Worm (Caenorhabditis elegans): ENCODE results near the gene W06H8.2.

Gene W06H8.2

DNA sequence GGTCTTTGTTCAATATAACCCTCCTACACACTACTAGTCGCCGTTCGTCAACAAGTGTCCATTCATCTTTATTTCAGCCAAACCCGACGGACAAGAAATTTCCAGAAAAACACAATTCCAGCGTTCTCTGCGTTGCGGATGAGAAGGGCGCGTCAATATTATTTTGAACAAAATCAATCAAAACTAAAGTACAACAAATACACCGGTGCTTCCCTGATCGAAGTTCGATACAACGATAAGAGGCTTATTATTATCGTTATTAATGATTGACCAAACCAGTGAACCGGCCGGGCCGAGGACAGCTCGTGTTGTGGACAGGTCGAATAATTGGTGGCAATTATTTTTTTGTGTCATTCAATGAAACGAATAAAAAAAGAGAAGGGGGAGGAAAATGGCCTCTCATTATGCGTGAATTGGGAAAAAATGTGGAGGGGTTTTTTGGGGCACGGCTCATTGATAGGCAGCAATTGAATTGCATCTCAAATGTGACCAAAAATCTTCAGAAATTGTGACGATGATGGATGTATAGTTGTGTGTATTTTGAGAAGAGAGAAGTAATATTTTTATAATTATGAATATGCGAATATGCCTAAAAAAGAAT is 24.2 kb downstream of the W06H8.2 start:
- TF ChIP-seq sea-2 (GFP tag; IDR thresholded peaks at IDR 0.05) (no peak), C17E4.6 (GFP tag; IDR thresholded peaks at IDR 0.05) (no peak), mxl-1 (tag; optimal IDR thresholded peaks at IDR 0.05) (no peak), mcd-1 (GFP tag; IDR thresholded peaks at IDR 0.05) (no peak), tlf-1 (GFP tag; optimal IDR thresholded peaks at IDR 0.05) (peak; percentile 19), B0336.3 (GFP tag; IDR thresholded peaks at IDR 0.05) (0 out of 2 replicates have a peak, but pooled peaks have one; percentile 26), cebp-1 (GFP tag; IDR thresholded peaks at IDR 0.05) (no peak), cebp-1 (tag; optimal IDR thresholded peaks at IDR 0.05) (peak; percentile 21), ekl-4 (GFP tag; IDR thresholded peaks at IDR 0.05) (no peak), attf-5 (GFP tag; optimal IDR thresholded peaks at IDR 0.05) (peak; percentile 16), mes-4 (tag; optimal IDR thresholded peaks at IDR 0.05) (no peak), nhr-80 (tag; optimal IDR thresholded peaks at IDR 0.05) (peak; percentile 89), efl-1 (GFP tag; optimal IDR thresholded peaks at IDR 0.05) (no peak), F49E8.2 (tag; optimal IDR thresholded peaks at IDR 0.05; ENCODE audit: insufficient read depth) (no peak), hmg-20 (GFP tag; IDR thresholded peaks at IDR 0.05) (no peak), D2030.7 (GFP tag; IDR thresholded peaks at IDR 0.05) (no peak), attf-3 (GFP tag; conservative IDR thresholded peaks at IDR 0.05) (no peak), ztf-22 (GFP tag; optimal IDR thresholded peaks at IDR 0.05) (no peak), aptf-3 (GFP tag; IDR thresholded peaks at IDR 0.05) (no peak), nhr-179 (tag; optimal IDR thresholded peaks at IDR 0.05) (no peak), lin-40 (tag; optimal IDR thresholded peaks at IDR 0.05) (no peak), rec-8 (tag; optimal IDR thresholded peaks at IDR 0.05) (no peak), dox-1 (GFP tag; IDR thresholded peaks at IDR 0.05) (peak; percentile 40; the same call in 1 of the 2 replicates), madf-10 (tag; optimal IDR thresholded peaks at IDR 0.05) (peak; percentile 92), ets-4 (GFP tag; optimal IDR thresholded peaks at IDR 0.05) (peak; percentile 55), hsf-1 (GFP tag; IDR thresholded peaks at IDR 0.05) (no peak), ccch-3 (GFP tag; optimal IDR thresholded peaks at IDR 0.05) (no peak), zfh-2 (GFP tag; conservative IDR thresholded peaks at IDR 0.05) (0 out of 2 replicates have a peak, but pooled peaks have one; percentile 22), ztf-28 (GFP tag; IDR thresholded peaks at IDR 0.05) (no peak), K12H6.12 (tag; optimal IDR thresholded peaks at IDR 0.05) (peak; percentile 27), nfya-1 (tag; optimal IDR thresholded peaks at IDR 0.05; ENCODE audit: borderline replicate concordance, insufficient read depth) (no peak)

DNA sequence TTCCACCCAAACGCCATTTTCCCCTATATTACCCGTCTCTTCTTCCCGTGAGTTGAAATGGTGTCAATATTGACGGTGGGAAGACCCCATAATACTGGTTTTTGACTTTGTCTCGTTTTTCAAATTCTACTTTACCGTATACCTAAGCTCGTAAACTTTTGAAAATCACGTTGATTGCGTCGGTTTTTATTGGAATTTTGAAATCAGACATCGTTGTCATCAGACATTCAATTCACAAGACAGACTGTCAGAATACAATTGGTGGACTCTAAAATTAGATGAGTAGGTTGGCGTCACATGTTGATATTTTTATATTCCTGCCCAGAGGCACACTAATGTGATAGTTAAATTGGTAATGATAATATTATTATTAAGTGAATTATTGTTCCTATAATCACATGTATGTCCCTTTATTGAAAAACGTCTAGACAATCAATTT is 25.4 kb downstream of the W06H8.2 start:
- TF ChIP-seq cebp-1 (GFP tag; IDR thresholded peaks at IDR 0.05) (no peak), cebp-1 (tag; optimal IDR thresholded peaks at IDR 0.05) (peak; percentile 19), attf-3 (GFP tag; conservative IDR thresholded peaks at IDR 0.05) (no peak)

DNA sequence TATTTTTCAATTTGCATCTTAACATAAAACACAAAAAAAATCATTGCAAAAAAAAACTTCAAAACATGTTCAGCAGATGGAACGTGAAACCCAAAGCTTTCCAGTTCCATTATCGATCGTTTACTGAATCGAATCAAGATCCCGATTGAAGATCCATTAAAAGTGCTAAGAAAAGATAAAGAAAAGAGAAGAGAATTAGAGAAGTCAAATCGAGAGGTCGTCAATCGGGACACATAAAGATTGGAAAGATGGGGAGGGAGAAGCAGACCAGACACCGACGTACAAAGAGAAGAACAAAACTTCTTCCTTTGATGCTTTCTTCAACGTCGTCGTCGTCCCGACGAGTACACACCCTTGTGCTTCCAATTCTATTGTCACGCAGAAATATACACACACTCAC is 26.3 kb downstream of the W06H8.2 start:
- TF ChIP-seq ZK185.1 (tag; optimal IDR thresholded peaks at IDR 0.05; ENCODE audit: poor library complexity, severe bottlenecking), result no peak
- TF ChIP-seq F22D6.2 (tag; optimal IDR thresholded peaks at IDR 0.05), result no peak
- TF ChIP-seq Y53G8AR.9 (GFP tag; conservative IDR thresholded peaks at IDR 0.05), result no peak
- no peak for TF ChIP-seq snpc-4 (GFP tag; optimal IDR thresholded peaks at IDR 0.05)
- TF ChIP-seq snpc-4 (tag; optimal IDR thresholded peaks at IDR 0.05), result no peak
- no peak for TF ChIP-seq sea-2 (GFP tag; IDR thresholded peaks at IDR 0.05)
- TF ChIP-seq ama-1 (optimal IDR thresholded peaks at IDR 0.05), result no peak
- no peak for TF ChIP-seq ama-1 (GFP tag; optimal IDR thresholded peaks at IDR 0.05)
- TF ChIP-seq tbx-9 (tag; optimal IDR thresholded peaks at IDR 0.05; ENCODE audit: borderline replicate concordance), result no peak
- TF ChIP-seq cebp-1 (GFP tag; IDR thresholded peaks at IDR 0.05), result no peak
- no peak for TF ChIP-seq cebp-1 (tag; optimal IDR thresholded peaks at IDR 0.05)
- TF ChIP-seq sptf-2 (GFP tag; optimal IDR thresholded peaks at IDR 0.05), result no peak
- TF ChIP-seq attf-5 (GFP tag; optimal IDR thresholded peaks at IDR 0.05), result no peak
- TF ChIP-seq ets-4 (GFP tag; optimal IDR thresholded peaks at IDR 0.05), result no peak
- TF ChIP-seq mxl-1 (tag; optimal IDR thresholded peaks at IDR 0.05), result no peak
- no peak for TF ChIP-seq lin-40 (tag; optimal IDR thresholded peaks at IDR 0.05)
- TF ChIP-seq ekl-4 (GFP tag; IDR thresholded peaks at IDR 0.05), result no peak
- no peak for TF ChIP-seq rpc-1 (optimal IDR thresholded peaks at IDR 0.05)
- TF ChIP-seq rpc-1 (tag; optimal IDR thresholded peaks at IDR 0.05), result no peak
- TF ChIP-seq C17E4.6 (GFP tag; IDR thresholded peaks at IDR 0.05), result no peak
- no peak for TF ChIP-seq F23B12.7 (tag; optimal IDR thresholded peaks at IDR 0.05; ENCODE audit: insufficient read depth)
